Fruit fly (Drosophila melanogaster): ENCODE measurements around the gene kipf.

kipf gene

DNA sequence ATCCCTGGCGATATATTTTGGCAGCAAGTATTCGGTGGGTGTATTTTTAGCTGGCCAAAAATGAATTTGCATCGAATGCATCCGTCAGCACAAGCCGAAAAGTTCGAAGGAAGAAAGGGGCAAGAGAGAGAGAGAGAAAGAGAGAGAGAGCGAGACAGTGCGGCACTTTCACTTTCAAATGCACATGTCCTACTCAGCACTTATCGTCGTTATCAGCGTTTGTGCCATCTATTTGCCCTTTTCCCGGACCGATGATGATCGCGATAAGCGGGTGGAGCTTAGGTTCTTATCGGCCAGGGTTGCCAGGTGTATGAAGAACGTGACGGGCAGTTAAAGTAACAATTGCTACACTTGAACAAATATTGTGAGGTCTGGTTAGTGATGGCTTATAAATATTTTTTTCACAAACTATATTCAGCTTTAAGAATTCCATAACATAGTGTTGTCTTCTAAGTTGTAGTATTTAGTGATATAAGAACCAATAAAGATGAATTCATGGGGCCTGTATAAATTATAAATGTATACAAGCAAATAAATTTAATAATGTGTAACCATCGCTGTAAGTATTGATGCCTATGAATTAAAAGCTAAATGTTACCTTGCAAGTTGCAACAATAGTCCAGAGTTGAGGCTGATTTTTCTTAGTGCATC lies 31.2 kb downstream of the kipf start:
- TF ChIP-seq Blimp-1 (GFP tag; optimal IDR thresholded peaks at IDR 0.05) = peak; percentile 60
- TF ChIP-seq CG11902 (GFP tag; optimal IDR thresholded peaks at IDR 0.05) = no peak
- TF ChIP-seq CG10631 (GFP tag; optimal IDR thresholded peaks at IDR 0.05) = peak; percentile 22
- peak; percentile 18 for TF ChIP-seq lz (GFP tag; optimal IDR thresholded peaks at IDR 0.05)
- TF ChIP-seq dac (GFP tag; optimal IDR thresholded peaks at IDR 0.05) = no peak
- no peak for TF ChIP-seq net (GFP tag; optimal IDR thresholded peaks at IDR 0.05)
- TF ChIP-seq spab (GFP tag; optimal IDR thresholded peaks at IDR 0.05) = no peak
- peak; percentile 9 for TF ChIP-seq CG10669 (GFP tag; optimal IDR thresholded peaks at IDR 0.05)
- 0 out of 3 replicates have a peak, but pooled peaks have one; percentile 25 for TF ChIP-seq CG8119 (GFP tag; IDR thresholded peaks at IDR 0.05)
- TF ChIP-seq Smox (GFP tag; optimal IDR thresholded peaks at IDR 0.05) = no peak
- no peak for TF ChIP-seq Sox102F (GFP tag; optimal IDR thresholded peaks at IDR 0.05)
- TF ChIP-seq Sox14 (GFP tag; optimal IDR thresholded peaks at IDR 0.05) = peak; percentile 4
- TF ChIP-seq Ets21C (GFP tag; optimal IDR thresholded peaks at IDR 0.05) = no peak
- TF ChIP-seq Hr4 (GFP tag; optimal IDR thresholded peaks at IDR 0.05) = peak; percentile 45
- peak; percentile 59 for TF ChIP-seq svp (GFP tag)
- TF ChIP-seq Lpt (GFP tag; optimal IDR thresholded peaks at IDR 0.05) = no peak
- no peak for TF ChIP-seq CG8632 (GFP tag; optimal IDR thresholded peaks at IDR 0.05)
- TF ChIP-seq CG3032 (tag; optimal IDR thresholded peaks at IDR 0.05) = no peak
- peak; percentile 26 for TF ChIP-seq CG3919 (GFP tag; optimal IDR thresholded peaks at IDR 0.05)
- TF ChIP-seq CG11294 (GFP tag; IDR thresholded peaks at IDR 0.05) = no peak
- TF ChIP-seq CG34406 (GFP tag; optimal IDR thresholded peaks at IDR 0.05) = no peak
- no peak for TF ChIP-seq CG15336 (GFP tag; IDR thresholded peaks at IDR 0.05)
- TF ChIP-seq CG31627 (GFP tag; optimal IDR thresholded peaks at IDR 0.05) = peak; percentile 12
- TF ChIP-seq CG7368 (GFP tag; optimal IDR thresholded peaks at IDR 0.05) = no peak
- no peak for TF ChIP-seq eg (GFP tag; IDR thresholded peaks at IDR 0.05)
- no peak for TF ChIP-seq Gug (GFP tag; IDR thresholded peaks at IDR 0.05)
- TF ChIP-seq CG6808 (GFP tag; optimal IDR thresholded peaks at IDR 0.05) = no peak
- no peak for TF ChIP-seq Eip75B (GFP tag; optimal IDR thresholded peaks at IDR 0.05)
- peak; percentile 20 for TF ChIP-seq OdsH (GFP tag; optimal IDR thresholded peaks at IDR 0.05)
- no peak for TF ChIP-seq Ets96B (tag; optimal IDR thresholded peaks at IDR 0.05)
- TF ChIP-seq CG9139 (GFP tag; optimal IDR thresholded peaks at IDR 0.05) = no peak
- TF ChIP-seq dsx (GFP tag; optimal IDR thresholded peaks at IDR 0.05; ENCODE audit: poor library complexity, severe bottlenecking) = peak; percentile 67
- TF ChIP-seq vri (GFP tag; optimal IDR thresholded peaks at IDR 0.05) = no peak
- no peak for TF ChIP-seq Sox15 (GFP tag; optimal IDR thresholded peaks at IDR 0.05)
- peak; percentile 31 for TF ChIP-seq pdm3 (GFP tag; optimal IDR thresholded peaks at IDR 0.05)
- TF ChIP-seq salr (GFP tag; optimal IDR thresholded peaks at IDR 0.05) = peak in 1 of 2 experiments; percentile 21
- TF ChIP-seq Hr39 (GFP tag; optimal IDR thresholded peaks at IDR 0.05) = peak; percentile 6
- TF ChIP-seq esn (GFP tag; optimal IDR thresholded peaks at IDR 0.05) = peak; percentile 34
- no peak for TF ChIP-seq acj6 (GFP tag; optimal IDR thresholded peaks at IDR 0.05)
- no peak for TF ChIP-seq Hr38 (GFP tag; optimal IDR thresholded peaks at IDR 0.05)
- TF ChIP-seq fd85E (GFP tag; optimal IDR thresholded peaks at IDR 0.05) = no peak
- no peak for TF ChIP-seq fd59A (GFP tag; optimal IDR thresholded peaks at IDR 0.05)
- no peak for TF ChIP-seq CG8319 (GFP tag; optimal IDR thresholded peaks at IDR 0.05)
- no peak for TF ChIP-seq cyc (GFP tag; optimal IDR thresholded peaks at IDR 0.05)
- TF ChIP-seq Eip78C (GFP tag) = peak; percentile 70
- TF ChIP-seq ss (GFP tag; optimal IDR thresholded peaks at IDR 0.05) = no peak
- TF ChIP-seq CG6792 (GFP tag; optimal IDR thresholded peaks at IDR 0.05) = peak; percentile 10
- no peak for TF ChIP-seq CG11762 (GFP tag; optimal IDR thresholded peaks at IDR 0.05; ENCODE audit: insufficient read depth)
- peak; percentile 19 for TF ChIP-seq achi (GFP tag; optimal IDR thresholded peaks at IDR 0.05)
- TF ChIP-seq CG6276 (GFP tag; optimal IDR thresholded peaks at IDR 0.05) = no peak
- peak; percentile 50 for TF ChIP-seq CG32006 (GFP tag; optimal IDR thresholded peaks at IDR 0.05)
- no peak for TF ChIP-seq fkh (GFP tag; optimal IDR thresholded peaks at IDR 0.05)

Data from whole organism, prepupa.